Fruit fly (Drosophila melanogaster) whole organism, embryonic: Measurements from ENCODE around the gene dre4.

Source experiments
- Adf1 ChIP-seq: fragments of 200-800 bp; sonication (Bioruptor generic); IDR thresholded peaks from 2 replicates; pipeline ENCODE4 v1.3.6; 2022; ENCODE audit warnings: missing biosample characterization, missing genetic modification characterization
- Aef1 ChIP-seq: fragments of 200-800 bp; sonication (Bioruptor generic); IDR thresholded peaks from 3 replicates; pipeline ENCODE4 v1.3.6; 2022; ENCODE audit warnings: missing biosample characterization, missing genetic modification characterization
- Antp ChIP-seq: fragments of 200-800 bp; sonication (Bioruptor generic); optimal IDR thresholded peaks from 3 replicates; lab custom pipeline; 2016; ENCODE audit warnings: missing biosample characterization, missing genetic modification characterization
- CG10431 ChIP-seq: fragments of 200-800 bp; sonication (Bioruptor generic); optimal IDR thresholded peaks from 3 replicates; lab custom pipeline; 2018; ENCODE audit warnings: missing biosample characterization, mild to moderate bottlenecking, missing genetic modification characterization
- CG11085 ChIP-seq: fragments of 200-800 bp; sonication (Bioruptor generic); IDR thresholded peaks from 2 replicates; pipeline ENCODE4 v1.3.6; 2022; ENCODE audit warnings: missing biosample characterization, missing genetic modification characterization
- CG12942 ChIP-seq: fragments of 200-800 bp; sonication (Bioruptor generic); optimal IDR thresholded peaks from 3 replicates; lab custom pipeline; 2016; ENCODE audit warnings: missing biosample characterization, missing genetic modification characterization
- CG14965 ChIP-seq: fragments of 200-800 bp; sonication (Bioruptor generic); optimal IDR thresholded peaks from 2 replicates; lab custom pipeline; 2016; ENCODE audit warnings: missing biosample characterization, missing genetic modification characterization, borderline replicate concordance
- CG17361 ChIP-seq: fragments of 200-800 bp; sonication (Bioruptor generic); IDR thresholded peaks from 3 replicates; pipeline ENCODE4 v1.3.6; 2022; ENCODE audit warnings: missing biosample characterization, missing genetic modification characterization
- CG18599 ChIP-seq: fragments of 200-800 bp; sonication (Bioruptor generic); optimal IDR thresholded peaks from 3 replicates; lab custom pipeline; 2017; ENCODE audit warnings: missing biosample characterization, missing genetic modification characterization, mild to moderate bottlenecking, moderate library complexity, missing genetic modification reagents
- CG30020 ChIP-seq: fragments of 200-800 bp; optimal IDR thresholded peaks from 2 replicates; lab custom pipeline; 2019; ENCODE audit warnings: missing biosample characterization, mild to moderate bottlenecking, missing genetic modification characterization, moderate library complexity
- CG32767 ChIP-seq: fragments of 200-800 bp; sonication (Bioruptor generic); IDR thresholded peaks from 2 replicates; pipeline ENCODE4 v1.3.6; 2022; ENCODE audit warnings: missing biosample characterization, missing genetic modification characterization
- CG4424 ChIP-seq: fragments of 200-800 bp; sonication (Bioruptor generic); optimal IDR thresholded peaks from 3 replicates; lab custom pipeline; 2016; ENCODE audit warnings: missing biosample characterization, missing genetic modification characterization
- CG6813 ChIP-seq: fragments of 200-800 bp; sonication (Bioruptor generic); optimal IDR thresholded peaks from 2 replicates; lab custom pipeline; 2017; ENCODE audit warnings: missing biosample characterization, missing genetic modification characterization, mild to moderate bottlenecking, moderate library complexity, missing genetic modification reagents
- CG8388 ChIP-seq: fragments of 200-800 bp; sonication (Bioruptor generic); optimal IDR thresholded peaks from 2 replicates; lab custom pipeline; 2019; ENCODE audit warnings: missing biosample characterization, mild to moderate bottlenecking, missing genetic modification characterization, moderate library complexity
- Dek ChIP-seq: fragments of 200-800 bp; sonication (Bioruptor generic); optimal IDR thresholded peaks from 3 replicates; lab custom pipeline; 2019; ENCODE audit warnings: missing biosample characterization, mild to moderate bottlenecking, missing genetic modification characterization, moderate library complexity
- ERR ChIP-seq: fragments of 200-800 bp; sonication (Bioruptor generic); optimal IDR thresholded peaks from 2 replicates; lab custom pipeline; 2016; ENCODE audit warnings: missing biosample characterization, missing genetic modification characterization
- Fer3 ChIP-seq: fragments of 200-800 bp; sonication (Bioruptor generic); optimal IDR thresholded peaks from 2 replicates; lab custom pipeline; 2018; ENCODE audit warnings: missing biosample characterization, mild to moderate bottlenecking, missing genetic modification characterization, moderate library complexity
- Gug ChIP-seq: fragments of 200-800 bp; sonication (Bioruptor generic); IDR thresholded peaks from 4 replicates; pipeline ENCODE4 v1.3.6; 2022; ENCODE audit warnings: missing biosample characterization, missing genetic modification characterization
- H2.0 ChIP-seq: fragments of 200-800 bp; sonication (Bioruptor generic); IDR thresholded peaks from 2 replicates; pipeline ENCODE4 v1.3.6; 2022; ENCODE audit warnings: missing biosample characterization, missing genetic modification characterization
- Hand ChIP-seq: fragments of 200-800 bp; sonication (Bioruptor generic); optimal IDR thresholded peaks from 2 replicates; lab custom pipeline; 2017; ENCODE audit warnings: mild to moderate bottlenecking, missing biosample characterization, missing genetic modification reagents, missing genetic modification characterization
- Lim3 ChIP-seq: fragments of 200-800 bp; sonication (Bioruptor generic); IDR thresholded peaks from 2 replicates; pipeline ENCODE4 v1.3.6; 2022; ENCODE audit warnings: missing biosample characterization, missing genetic modification characterization
- Meics ChIP-seq: fragments of 200-800 bp; sonication (Bioruptor generic); optimal IDR thresholded peaks from 2 replicates; lab custom pipeline; 2017; ENCODE audit warnings: missing biosample characterization, mild to moderate bottlenecking, missing genetic modification characterization
- Oli ChIP-seq: fragments of 200-800 bp; sonication (Bioruptor generic); optimal IDR thresholded peaks from 2 replicates; lab custom pipeline; 2018; ENCODE audit warnings: missing biosample characterization, mild to moderate bottlenecking, missing genetic modification characterization, moderate library complexity
- Optix ChIP-seq: fragments of 200-800 bp; sonication (Bioruptor generic); IDR thresholded peaks from 3 replicates; pipeline ENCODE4 v1.3.6; 2022; ENCODE audit warnings: missing biosample characterization, missing genetic modification characterization
- Ptx1 ChIP-seq: fragments of 200-800 bp; sonication (Bioruptor generic); IDR thresholded peaks from 2 replicates; pipeline ENCODE4 v1.3.6; 2022; ENCODE audit warnings: missing biosample characterization, missing genetic modification characterization
- Sox102F ChIP-seq: fragments of 200-800 bp; sonication (Bioruptor generic); optimal IDR thresholded peaks from 2 replicates; lab custom pipeline; 2018; ENCODE audit warnings: missing biosample characterization, mild to moderate bottlenecking, missing genetic modification characterization, moderate library complexity
- ase ChIP-seq: fragments of 200-800 bp; sonication (Bioruptor generic); IDR thresholded peaks from 3 replicates; pipeline ENCODE4 v1.3.6; 2022; ENCODE audit warnings: missing biosample characterization, missing genetic modification characterization
- bcd ChIP-seq: fragments of 200-800 bp; sonication (Bioruptor generic); optimal IDR thresholded peaks from 2 replicates; lab custom pipeline; 2017; ENCODE audit warnings: missing biosample characterization, mild to moderate bottlenecking, missing genetic modification characterization
- bigmax ChIP-seq: fragments of 200-800 bp; sonication (Bioruptor generic); optimal IDR thresholded peaks from 2 replicates; lab custom pipeline; 2018; ENCODE audit warnings: missing biosample characterization, mild to moderate bottlenecking, missing genetic modification characterization
- crp ChIP-seq, 2 experiments: fragments of 200-800 bp; sonication (Bioruptor generic); optimal IDR thresholded peaks; 2 replicates in 1 of 2; 3 replicates in 1 of 2; lab custom pipeline; 2017; ENCODE audit warnings: missing biosample characterization in 2 of 2, missing genetic modification characterization in 2 of 2, mild to moderate bottlenecking in 1 of 2, moderate library complexity in 1 of 2
- exex ChIP-seq: fragments of 200-800 bp; sonication (Bioruptor generic); optimal IDR thresholded peaks from 4 replicates; lab custom pipeline; 2018; ENCODE audit warnings: missing biosample characterization, mild to moderate bottlenecking, missing genetic modification characterization, moderate library complexity
- gt ChIP-seq: fragments of 200-800 bp; sonication (Bioruptor generic); IDR thresholded peaks from 2 replicates; pipeline ENCODE4 v1.3.6; 2022; ENCODE audit warnings: missing biosample characterization, missing genetic modification characterization
- her ChIP-seq: fragments of 200-800 bp; sonication (Bioruptor generic); optimal IDR thresholded peaks from 2 replicates; lab custom pipeline; 2016; ENCODE audit warnings: missing biosample characterization, missing genetic modification characterization
- lab ChIP-seq: fragments of 200-800 bp; sonication (Bioruptor generic); optimal IDR thresholded peaks from 3 replicates; lab custom pipeline; 2017; ENCODE audit warnings: missing biosample characterization, missing genetic modification characterization, mild to moderate bottlenecking, moderate library complexity, missing genetic modification reagents
- luna ChIP-seq: fragments of 200-800 bp; sonication (Bioruptor generic); optimal IDR thresholded peaks from 2 replicates; lab custom pipeline; 2016; ENCODE audit warnings: missing biosample characterization, missing genetic modification characterization
- nerfin-2 ChIP-seq: fragments of 200-800 bp; sonication (Bioruptor generic); IDR thresholded peaks from 2 replicates; pipeline ENCODE4 v1.3.6; 2022; ENCODE audit warnings: missing biosample characterization, missing genetic modification characterization; ENCODE audit not compliant: partially characterized antibody
- nom ChIP-seq: fragments of 200-800 bp; sonication (Bioruptor generic); optimal IDR thresholded peaks from 2 replicates; lab custom pipeline; 2017; ENCODE audit warnings: missing biosample characterization, missing genetic modification characterization, mild to moderate bottlenecking, moderate library complexity, missing genetic modification reagents
- odd ChIP-seq: fragments of 200-800 bp; sonication (Bioruptor generic); optimal IDR thresholded peaks from 2 replicates; lab custom pipeline; 2017; ENCODE audit warnings: missing biosample characterization, mild to moderate bottlenecking, missing genetic modification characterization
- pita ChIP-seq: fragments of 200-800 bp; sonication (Bioruptor generic); optimal IDR thresholded peaks from 2 replicates; lab custom pipeline; 2017; ENCODE audit warnings: missing biosample characterization, mild to moderate bottlenecking, missing genetic modification characterization
- psq ChIP-seq: fragments of 200-800 bp; sonication (Bioruptor generic); optimal IDR thresholded peaks from 2 replicates; lab custom pipeline; 2017; ENCODE audit warnings: missing biosample characterization, missing genetic modification characterization
- salm ChIP-seq: fragments of 200-800 bp; sonication (Bioruptor generic); optimal IDR thresholded peaks from 2 replicates; lab custom pipeline; 2018; ENCODE audit warnings: missing biosample characterization, mild to moderate bottlenecking, missing genetic modification characterization
- scrt ChIP-seq: fragments of 200-800 bp; sonication (Bioruptor generic); optimal IDR thresholded peaks from 2 replicates; lab custom pipeline; 2018; ENCODE audit warnings: missing biosample characterization, mild to moderate bottlenecking, missing genetic modification characterization, moderate library complexity
- tio ChIP-seq: fragments of 200-800 bp; sonication (Bioruptor generic); optimal IDR thresholded peaks from 2 replicates; lab custom pipeline; 2017; ENCODE audit warnings: missing biosample characterization, missing genetic modification characterization, inconsistent platforms
- vnd ChIP-seq: fragments of 200-800 bp; sonication (Bioruptor generic); IDR thresholded peaks from 3 replicates; pipeline ENCODE4 v1.3.6; 2022; ENCODE audit warnings: missing biosample characterization, missing genetic modification characterization; ENCODE audit not compliant: partially characterized antibody
- yki ChIP-seq: fragments of >200 bp; optimal IDR thresholded peaks from 3 replicates; lab custom pipeline; 2018
- zen2 ChIP-seq: fragments of 200-800 bp; sonication (Bioruptor generic); IDR thresholded peaks from 3 replicates; pipeline ENCODE4 v1.3.6; 2022; ENCODE audit warnings: missing biosample characterization, missing genetic modification characterization; ENCODE audit not compliant: partially characterized antibody
- zf30C ChIP-seq: fragments of 200-800 bp; sonication (Bioruptor generic); optimal IDR thresholded peaks from 3 replicates; lab custom pipeline; 2018; ENCODE audit warnings: missing biosample characterization, mild to moderate bottlenecking, missing genetic modification characterization

Gene dre4

DNA sequence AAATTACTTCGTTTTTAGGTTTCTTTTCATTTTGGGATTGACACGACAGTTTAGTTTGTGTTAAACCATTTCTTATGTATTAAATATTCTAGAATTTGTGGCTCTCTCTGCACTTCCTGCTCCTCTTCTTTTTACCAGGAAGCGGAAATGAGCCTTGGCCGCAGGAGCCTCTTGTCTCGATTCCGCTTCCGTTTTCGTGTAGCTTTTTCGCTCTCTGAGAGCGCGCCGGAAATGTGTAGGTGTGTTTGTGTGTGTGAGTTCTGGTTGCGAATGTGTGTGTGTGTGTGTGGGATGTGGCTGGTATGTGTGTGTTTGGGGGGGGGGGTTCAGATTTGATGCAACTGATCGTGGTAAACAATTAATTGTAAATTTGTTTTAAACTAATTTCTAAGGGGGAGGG is 16.5 kb downstream of the dre4 start (continued):
- TF ChIP-seq bigmax (GFP tag; lab: Kevin White, UChicago) (no peak), Antp (no peak), Fer3 (peak; percentile 12), H2.0 (GFP tag; lab: Robert Waterston, UW) (no peak), scrt (GFP tag; lab: Kevin White, UChicago) (peak; percentile 32), CG32767 (GFP tag; lab: Robert Waterston, UW) (0 out of 2 replicates have a peak, but pooled peaks have one; percentile 18), salm (tag; lab: Kevin White, UChicago) (no peak), Aef1 (GFP tag; lab: Robert Waterston, UW) (no peak), zf30C (GFP tag; lab: Kevin White, UChicago) (no peak), CG18599 (GFP tag; lab: Kevin White, UChicago) (no peak), Lim3 (GFP tag; lab: Robert Waterston, UW) (no peak), her (GFP tag; lab: Kevin White, UChicago) (no peak), Optix (GFP tag; lab: Robert Waterston, UW) (no peak), lab (GFP tag; lab: Kevin White, UChicago) (peak; percentile 57), Dek (tag; lab: Kevin White, UChicago) (no peak)
- TF ChIP-seq, all 482 proteins: peak for 51

- TF ChIP-seq CG6813 (GFP tag; lab: Kevin White, UChicago) (no peak), CG8388 (GFP tag; lab: Kevin White, UChicago) (peak; percentile 39), CG4424 (GFP tag; lab: Kevin White, UChicago) (peak; percentile 74), Sox102F (peak; percentile 68), bcd (peak; percentile 73), CG11085 (GFP tag; lab: Robert Waterston, UW) (peak; percentile 32; the same call in 1 of the 2 replicates), exex (tag; lab: Kevin White, UChicago) (peak; percentile 55), Ptx1 (GFP tag; lab: Robert Waterston, UW) (peak; percentile 68), zen2 (no peak), Meics (peak; percentile 66), Oli (tag; lab: Kevin White, UChicago) (peak; percentile 68), CG14965 (GFP tag; lab: Kevin White, UChicago) (no peak), crp (GFP tag; optimal IDR thresholded peaks at IDR 0.05; lab: Kevin White, UChicago) (peak in 1 of 2 experiments; percentile 66), CG10431 (GFP tag; lab: Kevin White, UChicago) (no peak), ase (GFP tag; lab: Robert Waterston, UW) (0 out of 3 replicates have a peak, but pooled peaks have one; percentile 14), psq (peak; percentile 60), odd (GFP tag; lab: Kevin White, UChicago) (no peak), nom (GFP tag; lab: Kevin White, UChicago) (no peak), luna (peak; percentile 34), tio (GFP tag; lab: Kevin White, UChicago) (peak; percentile 64), ERR (peak; percentile 78), vnd (GFP tag; lab: Robert Waterston, UW) (no peak), CG17361 (GFP tag; lab: Robert Waterston, UW) (peak; percentile 87), Adf1 (GFP tag; lab: Robert Waterston, UW) (no peak), yki (no peak), CG12942 (peak; percentile 68), pita (GFP tag; lab: Kevin White, UChicago) (no peak), nerfin-2 (GFP tag; lab: Robert Waterston, UW) (no peak), Hand (GFP tag; lab: Kevin White, UChicago) (no peak), Gug (GFP tag; lab: Robert Waterston, UW) (peak; percentile 56; the same call in 2 of the 4 replicates), CG30020 (tag; lab: Kevin White, UChicago) (peak; percentile 93), gt (GFP tag; lab: Robert Waterston, UW) (no peak)
These were observed 19.4 kb downstream of the dre4 start, which contains the start of gene CG12024 for dm6 chr3L:1856467-1857350. TSS of gene CG12024 (plus strand) at chr3L:1857165.
